Fruit fly (Drosophila melanogaster): Measurements from ENCODE around the gene Cpr62Bb.

Gene Cpr62Bb

dm6 chr3L:1865121-1865727 is 30.3 kb upstream of the Cpr62Bb start, which contains the start of the genes HBS1 and CG12025 (continued):
- TF ChIP-seq tx (GFP tag; optimal IDR thresholded peaks at IDR 0.05) (peak; percentile 20), mam (GFP tag; optimal IDR thresholded peaks at IDR 0.05) (peak; percentile 63), fd3F (GFP tag; optimal IDR thresholded peaks at IDR 0.05) (peak; percentile 0), CG13624 (GFP tag; optimal IDR thresholded peaks at IDR 0.05) (peak; percentile 67), CG8089 (GFP tag; optimal IDR thresholded peaks at IDR 0.05) (peak; percentile 55), tin (GFP tag; optimal IDR thresholded peaks at IDR 0.05) (peak; percentile 61), ranshi (GFP tag; IDR thresholded peaks at IDR 0.05) (peak; percentile 26; the same call in 1 of the 2 replicates), CG10321 (GFP tag; IDR thresholded peaks at IDR 0.05) (no peak), CG15269 (tag; optimal IDR thresholded peaks at IDR 0.05) (peak; percentile 32), HLH3B (GFP tag; IDR thresholded peaks at IDR 0.05) (peak; percentile 27; the same call in 1 of the 2 replicates), CG15696 (tag; optimal IDR thresholded peaks at IDR 0.05) (peak; percentile 76), CG2129 (GFP tag; IDR thresholded peaks at IDR 0.05; ENCODE audit: partially characterized antibody) (no peak), Elba2 (GFP tag; optimal IDR thresholded peaks at IDR 0.05) (no peak), grau (tag; optimal IDR thresholded peaks at IDR 0.05) (peak; percentile 65), CG18476 (GFP tag; optimal IDR thresholded peaks at IDR 0.05) (peak; percentile 16), GATAe (GFP tag; conservative IDR thresholded peaks at IDR 0.05) (no peak), gcm (GFP tag; optimal IDR thresholded peaks at IDR 0.05) (peak; percentile 40), croc (GFP tag; conservative IDR thresholded peaks at IDR 0.05) (no peak; the same call in 2 of the 3 replicates), CG3847 (GFP tag; IDR thresholded peaks at IDR 0.05) (peak; percentile 71), CG12104 (GFP tag; optimal IDR thresholded peaks at IDR 0.05) (no peak), dati (GFP tag; IDR thresholded peaks at IDR 0.05) (no peak), Dip3 (GFP tag; optimal IDR thresholded peaks at IDR 0.05) (peak; percentile 62), Chrac-16 (GFP tag; optimal IDR thresholded peaks at IDR 0.05) (peak; percentile 59), Hr39 (optimal IDR thresholded peaks at IDR 0.05) (no peak), CG11696 (GFP tag; IDR thresholded peaks at IDR 0.05) (no peak), Ets97D (GFP tag; optimal IDR thresholded peaks at IDR 0.05) (peak; percentile 72), Vsx1 (GFP tag; optimal IDR thresholded peaks at IDR 0.05) (no peak)

DNA sequence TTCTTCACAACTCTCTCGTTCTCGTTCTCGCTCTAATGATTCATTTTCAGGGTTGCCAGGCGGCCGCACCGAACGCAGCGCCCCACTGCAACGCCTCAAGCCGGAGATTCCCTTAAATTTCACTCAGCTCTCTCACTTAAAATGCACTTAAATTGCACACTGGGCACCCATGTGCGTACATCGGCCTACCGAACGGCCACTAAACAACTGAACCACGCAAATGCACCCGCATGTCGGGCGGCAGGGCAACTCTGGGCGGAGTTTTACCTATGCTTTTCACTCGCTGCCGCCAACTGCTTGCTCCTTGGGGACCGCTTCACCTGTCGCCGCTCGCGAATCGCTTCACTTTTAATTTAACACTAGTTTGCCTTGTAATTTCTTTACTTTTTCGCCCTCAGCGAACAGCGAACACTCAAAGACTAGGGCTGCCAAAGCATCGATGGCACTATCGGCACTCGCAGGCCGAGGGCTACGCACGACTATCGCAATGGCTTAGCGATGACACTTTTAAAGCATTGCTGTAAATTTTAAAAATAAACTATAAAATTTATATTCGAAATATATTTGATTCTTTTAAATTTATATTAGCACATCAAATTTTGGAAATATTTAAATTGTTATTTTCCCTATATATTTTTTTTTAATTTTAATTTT is 27.0 kb upstream of the Cpr62Bb start, which contains the start of gene Rap1:
Rap1 (minus strand) TSS at position 446 of the 654 bp plus-strand sequence.
- TF ChIP-seq pan (optimal IDR thresholded peaks at IDR 0.05) = no peak
- peak in 1 of 2 experiments; percentile 70 for TF ChIP-seq pan (GFP tag; optimal IDR thresholded peaks at IDR 0.05 in 1 of 2, IDR thresholded peaks at IDR 0.05 in 1 of 2)
- TF ChIP-seq CG17568 (GFP tag; optimal IDR thresholded peaks at IDR 0.05) = no peak
- no peak for TF ChIP-seq Hmx (GFP tag; optimal IDR thresholded peaks at IDR 0.05)
- TF ChIP-seq peb (GFP tag; IDR thresholded peaks at IDR 0.05) = 0 out of 2 replicates have a peak, but pooled peaks have one; percentile 23
- TF ChIP-seq CG3163 (GFP tag; optimal IDR thresholded peaks at IDR 0.05) = peak; percentile 31
- peak; percentile 22 for TF ChIP-seq trh (GFP tag; optimal IDR thresholded peaks at IDR 0.05)
- peak; percentile 20 for TF ChIP-seq Neu2 (GFP tag; optimal IDR thresholded peaks at IDR 0.05; ENCODE audit: borderline replicate concordance)
- TF ChIP-seq grau (tag; optimal IDR thresholded peaks at IDR 0.05) = peak; percentile 37
- no peak for TF ChIP-seq tll (GFP tag; optimal IDR thresholded peaks at IDR 0.05)
- no peak for TF ChIP-seq nom (GFP tag; optimal IDR thresholded peaks at IDR 0.05)
- peak; percentile 35; the same call in 1 of the 2 replicates for TF ChIP-seq Drgx (GFP tag; IDR thresholded peaks at IDR 0.05)
- no peak for TF ChIP-seq btn (GFP tag; optimal IDR thresholded peaks at IDR 0.05)
- peak; percentile 50 for TF ChIP-seq pros (GFP tag; optimal IDR thresholded peaks at IDR 0.05)
- TF ChIP-seq CG42726 (GFP tag; IDR thresholded peaks at IDR 0.05; ENCODE audit: partially characterized antibody) = peak; percentile 96
- TF ChIP-seq p53 (GFP tag; optimal IDR thresholded peaks at IDR 0.05) = no peak
- peak; percentile 35 for TF ChIP-seq zen (tag; optimal IDR thresholded peaks at IDR 0.05)
- peak; percentile 81 for TF ChIP-seq nerfin-2 (GFP tag; IDR thresholded peaks at IDR 0.05; ENCODE audit: partially characterized antibody)
- peak; percentile 52 for TF ChIP-seq CG1233 (GFP tag; optimal IDR thresholded peaks at IDR 0.05)
- peak; percentile 69 for TF ChIP-seq CG4730 (GFP tag; IDR thresholded peaks at IDR 0.05)
- peak; percentile 42 for TF ChIP-seq Fer1 (GFP tag; optimal IDR thresholded peaks at IDR 0.05)
- peak; percentile 55 for TF ChIP-seq gcm (GFP tag; optimal IDR thresholded peaks at IDR 0.05)
- peak; percentile 70 for TF ChIP-seq CG13624 (GFP tag; optimal IDR thresholded peaks at IDR 0.05)
- TF ChIP-seq wek (GFP tag; optimal IDR thresholded peaks at IDR 0.05) = no peak
- peak; percentile 83 for TF ChIP-seq CG30403 (GFP tag; optimal IDR thresholded peaks at IDR 0.05)
